Fruit fly (Drosophila melanogaster) whole organism, wandering third instar larva: Measurements from ENCODE around the gene Dad.

Experiments
- Abd-B ChIP-seq: fragments of >200 bp; optimal IDR thresholded peaks from 2 replicates; lab custom pipeline; 2017; ENCODE audit warnings: missing biosample characterization, missing genetic modification characterization
- CG32264 ChIP-seq: fragments of 200-800 bp; sonication (Bioruptor generic); optimal IDR thresholded peaks from 2 replicates; lab custom pipeline; 2016; ENCODE audit warnings: missing biosample characterization, missing genetic modification characterization
- CG9705 ChIP-seq: fragments of 200-800 bp; sonication (Bioruptor generic); optimal IDR thresholded peaks from 2 replicates; lab custom pipeline; 2018; ENCODE audit warnings: missing biosample characterization, mild to moderate bottlenecking, missing genetic modification characterization
- CrebA ChIP-seq: fragments of 200-800 bp; sonication (Bioruptor generic); optimal IDR thresholded peaks from 2 replicates; lab custom pipeline; 2016; ENCODE audit warnings: missing biosample characterization, mild to moderate bottlenecking, missing genetic modification characterization, borderline replicate concordance
- Dfd ChIP-seq: fragments of >200 bp; optimal IDR thresholded peaks from 2 replicates; lab custom pipeline; 2017; ENCODE audit warnings: missing biosample characterization, missing genetic modification characterization
- Dif ChIP-seq: fragments of 200-275, 200-300 bp; sonication (Bioruptor generic); optimal IDR thresholded peaks from 2 replicates; lab custom pipeline; 2018; ENCODE audit warnings: missing biosample characterization, missing genetic modification characterization; ENCODE audit not compliant: partially characterized antibody
- GATAd ChIP-seq: sonication (Bioruptor generic); optimal IDR thresholded peaks from 2 replicates; lab custom pipeline; 2016; ENCODE audit warnings: missing biosample characterization, missing genetic modification characterization
- HLH106 ChIP-seq: fragments of 200-800 bp; optimal IDR thresholded peaks from 3 replicates; lab custom pipeline; 2019; ENCODE audit warnings: missing biosample characterization, mild to moderate bottlenecking, missing genetic modification characterization, moderate library complexity
- Hnf4 ChIP-seq: fragments of 200-800 bp; sonication (Bioruptor generic); optimal IDR thresholded peaks from 2 replicates; lab custom pipeline; 2016; ENCODE audit warnings: missing biosample characterization, mild to moderate bottlenecking, missing genetic modification characterization
- Hr78 ChIP-seq: fragments of >200 bp; optimal IDR thresholded peaks from 2 replicates; lab custom pipeline; 2017; ENCODE audit warnings: missing biosample characterization, missing genetic modification characterization
- Hr83 ChIP-seq: fragments of 200-300 bp; sonication (Bioruptor generic); optimal IDR thresholded peaks from 2 replicates; lab custom pipeline; 2016; ENCODE audit warnings: missing biosample characterization, mild to moderate bottlenecking, missing genetic modification characterization, moderate library complexity; ENCODE audit not compliant: poor library complexity, severe bottlenecking
- Jra ChIP-seq: sonication (Bioruptor generic); optimal IDR thresholded peaks from 2 replicates; lab custom pipeline; 2016; ENCODE audit warnings: missing biosample characterization, missing genetic modification characterization
- Mio ChIP-seq: sonication (Bioruptor generic); optimal IDR thresholded peaks from 2 replicates; lab custom pipeline; 2016; ENCODE audit warnings: missing biosample characterization, missing genetic modification characterization
- Myc ChIP-seq: fragments of >200 bp; optimal IDR thresholded peaks from 2 replicates; lab custom pipeline; 2017
- N ChIP-seq: fragments of >200 bp; optimal IDR thresholded peaks from 2 replicates; lab custom pipeline; 2018; ENCODE audit warnings: missing biosample characterization, missing external identifiers, missing genetic modification characterization
- OdsH ChIP-seq: fragments of 200-800 bp; sonication (Bioruptor generic); optimal IDR thresholded peaks from 2 replicates; lab custom pipeline; 2016; ENCODE audit warnings: missing biosample characterization, mild to moderate bottlenecking, missing genetic modification characterization
- Rel ChIP-seq, 2 experiments: fragments of 200-800 bp; sonication (Bioruptor generic) in 1 of 2; optimal IDR thresholded peaks; 2 replicates in 1 of 2; 3 replicates in 1 of 2; lab custom pipeline; 2016 to 2019; ENCODE audit warnings: mild to moderate bottlenecking in 2 of 2, missing biosample characterization in 2 of 2, missing genetic modification characterization in 2 of 2, moderate library complexity in 1 of 2
- Sp1 ChIP-seq: fragments of 200-800 bp; sonication (Bioruptor generic); optimal IDR thresholded peaks from 3 replicates; lab custom pipeline; 2019; ENCODE audit warnings: missing biosample characterization, mild to moderate bottlenecking, missing genetic modification characterization, moderate library complexity
- Vsx2 ChIP-seq: fragments of 200-300, 225-300 bp; sonication (Bioruptor generic); optimal IDR thresholded peaks from 2 replicates; lab custom pipeline; 2018; ENCODE audit warnings: missing biosample characterization, missing genetic modification characterization; ENCODE audit not compliant: partially characterized antibody
- br ChIP-seq: fragments of 200-800 bp; sonication (Bioruptor generic); optimal IDR thresholded peaks from 2 replicates; lab custom pipeline; 2016; ENCODE audit warnings: missing biosample characterization, missing genetic modification characterization
- brk ChIP-seq: fragments of 200-800 bp; sonication (Bioruptor generic); optimal IDR thresholded peaks from 2 replicates; lab custom pipeline; 2016; ENCODE audit warnings: missing biosample characterization, mild to moderate bottlenecking, missing genetic modification characterization
- dl ChIP-seq, 2 experiments: fragments of 175-275, 200-275 bp in 1 of 2; fragments of 200-275 bp in 1 of 2; sonication (Bioruptor generic); optimal IDR thresholded peaks; lab custom pipeline; 2018; ENCODE audit warnings: mild to moderate bottlenecking in 2 of 2, missing biosample characterization in 2 of 2, missing genetic modification characterization in 2 of 2, moderate library complexity in 2 of 2; ENCODE audit not compliant: partially characterized antibody in 2 of 2, insufficient read depth in 1 of 2
- dmrt93B ChIP-seq: fragments of 200-800 bp; sonication (Bioruptor generic); optimal IDR thresholded peaks from 2 replicates; lab custom pipeline; 2018; ENCODE audit warnings: missing biosample characterization, mild to moderate bottlenecking, missing genetic modification characterization
- ey ChIP-seq: fragments of 200-800 bp; sonication (Bioruptor generic); optimal IDR thresholded peaks from 2 replicates; lab custom pipeline; 2016; ENCODE audit warnings: missing biosample characterization, missing genetic modification characterization
- foxo ChIP-seq, 2 experiments: fragments of 200-800 bp; sonication (Bioruptor generic); optimal IDR thresholded peaks; 2 replicates in 1 of 2; 3 replicates in 1 of 2; lab custom pipeline; 2016 to 2017; ENCODE audit warnings: missing biosample characterization in 2 of 2, missing genetic modification characterization in 2 of 2
- fru ChIP-seq: fragments of 200-800 bp; sonication (Bioruptor generic); optimal IDR thresholded peaks from 3 replicates; lab custom pipeline; 2016; ENCODE audit warnings: missing biosample characterization, mild to moderate bottlenecking, missing genetic modification characterization
- h ChIP-seq: fragments of 200-800 bp; sonication (Bioruptor generic); optimal IDR thresholded peaks from 3 replicates; lab custom pipeline; 2016; ENCODE audit warnings: missing biosample characterization, mild to moderate bottlenecking, missing genetic modification characterization
- jim ChIP-seq: fragments of 175-275, 200-325 bp; sonication (Bioruptor generic); optimal IDR thresholded peaks from 2 replicates; lab custom pipeline; 2016; ENCODE audit warnings: missing biosample characterization, mild to moderate bottlenecking, missing genetic modification characterization
- lola ChIP-seq: fragments of >200 bp; optimal IDR thresholded peaks from 2 replicates; lab custom pipeline; 2017; ENCODE audit warnings: missing biosample characterization, missing genetic modification characterization
- pan ChIP-seq: fragments of >200 bp; optimal IDR thresholded peaks from 2 replicates; lab custom pipeline; 2017
- psq ChIP-seq: fragments of 200-800 bp; sonication (Bioruptor generic); optimal IDR thresholded peaks from 3 replicates; lab custom pipeline; 2017; ENCODE audit warnings: missing biosample characterization, mild to moderate bottlenecking, missing genetic modification characterization, moderate library complexity
- rgr ChIP-seq: fragments of 200-800 bp; sonication (Bioruptor generic); optimal IDR thresholded peaks from 3 replicates; lab custom pipeline; 2016; ENCODE audit warnings: missing biosample characterization, mild to moderate bottlenecking, missing genetic modification characterization
- sage ChIP-seq: fragments of 200-800 bp; sonication (Bioruptor generic); optimal IDR thresholded peaks from 2 replicates; lab custom pipeline; 2016; ENCODE audit warnings: missing biosample characterization, mild to moderate bottlenecking, missing genetic modification characterization
- sv ChIP-seq: fragments of 200-800 bp; sonication (Bioruptor generic); optimal IDR thresholded peaks from 3 replicates; lab custom pipeline; 2016; ENCODE audit warnings: missing biosample characterization, missing genetic modification characterization
- tai ChIP-seq: sonication (Bioruptor generic); optimal IDR thresholded peaks from 2 replicates; lab custom pipeline; 2016; ENCODE audit warnings: missing biosample characterization, missing genetic modification characterization
- usp ChIP-seq: fragments of >200 bp; optimal IDR thresholded peaks from 2 replicates; lab custom pipeline; 2017; ENCODE audit warnings: missing biosample characterization, missing genetic modification characterization
- woc ChIP-seq: sonication (Bioruptor generic); optimal IDR thresholded peaks from 2 replicates; lab custom pipeline; 2016; ENCODE audit warnings: missing biosample characterization, mild to moderate bottlenecking, missing genetic modification characterization

The Dad gene

DNA sequence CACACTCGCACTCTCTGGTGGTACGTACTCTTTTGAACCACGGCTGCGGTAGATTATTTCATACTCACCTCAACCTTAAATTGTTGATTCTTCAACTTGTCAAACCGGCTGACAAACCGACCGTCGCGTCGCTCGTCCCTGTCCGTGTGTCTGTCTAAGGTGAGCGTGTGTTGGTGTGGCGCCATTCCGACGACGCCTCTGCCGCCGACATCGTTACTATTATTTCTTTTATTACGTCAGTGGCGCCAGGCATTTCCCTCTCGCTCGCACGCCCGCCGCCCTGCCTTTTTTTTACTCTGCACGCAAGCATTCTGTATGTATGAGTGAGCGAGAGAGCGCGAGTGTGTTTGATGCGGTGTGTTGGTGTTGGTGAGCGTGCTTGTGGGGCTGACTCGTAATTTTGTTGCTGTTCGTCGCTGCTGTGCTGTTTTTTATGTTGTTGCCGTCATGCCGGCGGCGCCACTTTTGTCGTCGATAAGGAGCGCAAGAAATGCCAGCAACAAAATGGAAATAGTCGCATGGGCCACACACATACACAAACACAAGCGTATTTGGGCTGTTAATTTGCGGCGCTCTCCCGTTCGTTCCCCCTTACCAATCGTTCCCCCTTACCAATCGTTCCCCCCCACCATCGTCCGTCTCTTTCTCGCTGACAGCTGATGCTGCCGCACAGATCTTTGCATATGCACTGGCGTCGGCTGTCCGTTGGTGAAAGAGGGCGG lies 2.5 kb downstream of the Dad start:
- TF ChIP-seq fru (peak; percentile 62), Dfd (GFP tag; lab: Kevin White, UChicago) (no peak), OdsH (GFP tag; lab: Kevin White, UChicago) (peak; percentile 45), Rel (GFP tag; optimal IDR thresholded peaks at IDR 0.05; lab: Kevin White, UChicago) (peak; percentile 76), Rel (tag; optimal IDR thresholded peaks at IDR 0.05; lab: Kevin White, UChicago) (peak; percentile 23), sv (GFP tag; lab: Kevin White, UChicago) (no peak), Vsx2 (GFP tag; lab: Kevin White, UChicago) (peak; percentile 78), jim (GFP tag; lab: Kevin White, UChicago) (peak; percentile 82), ey (GFP tag; lab: Kevin White, UChicago) (no peak), GATAd (GFP tag; lab: Kevin White, UChicago) (no peak), h (peak; percentile 71), N (peak; percentile 84), lola (GFP tag; lab: Kevin White, UChicago) (no peak), Hr83 (peak; percentile 52), Hnf4 (GFP tag; lab: Kevin White, UChicago) (no peak), CrebA (GFP tag; lab: Kevin White, UChicago) (peak; percentile 50), psq (peak; percentile 56), Abd-B (GFP tag; lab: Kevin White, UChicago) (peak; percentile 60), Hr78 (no peak), brk (peak; percentile 94), rgr (peak; percentile 27), Myc (lab: Kevin White, UChicago) (no peak), Sp1 (peak; percentile 48), br (GFP tag; lab: Kevin White, UChicago) (peak; percentile 33), dl (GFP tag; optimal IDR thresholded peaks at IDR 0.05; lab: Kevin White, UChicago; ENCODE audit: insufficient read depth in 1 of 2, partially characterized antibody in 2 of 2) (peak; percentile 26 to 31), Dif (GFP tag; lab: Kevin White, UChicago) (peak; percentile 64), foxo (GFP tag; optimal IDR thresholded peaks at IDR 0.05; lab: Kevin White, UChicago) (peak; percentile 2 to 25), pan (lab: Kevin White, UChicago) (no peak), Jra (GFP tag; lab: Kevin White, UChicago) (peak; percentile 8)

DNA sequence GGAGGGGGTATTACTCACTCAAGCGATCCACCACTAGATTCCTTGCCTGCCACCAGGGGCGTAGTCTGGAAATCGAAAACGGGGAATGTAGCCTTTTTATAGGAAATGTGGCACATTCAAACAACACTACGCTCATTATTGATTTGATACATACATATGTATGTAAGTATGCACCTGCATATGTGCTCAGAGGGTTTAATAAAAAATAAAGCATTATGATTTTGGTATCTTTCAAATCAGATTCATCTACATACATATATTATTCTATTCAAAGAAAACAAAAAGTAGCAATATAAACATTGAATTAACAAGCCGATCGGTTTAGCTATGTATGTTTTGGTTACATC lies 3.1 kb downstream of the Dad start:
- peak; percentile 6 for TF ChIP-seq rgr
- TF ChIP-seq foxo (GFP tag; optimal IDR thresholded peaks at IDR 0.05; lab: Kevin White, UChicago): peak in 1 of 2 experiments; percentile 38
- no peak for TF ChIP-seq Dfd (GFP tag; lab: Kevin White, UChicago)
- TF ChIP-seq sage: no peak
- no peak for TF ChIP-seq dl (GFP tag; optimal IDR thresholded peaks at IDR 0.05; lab: Kevin White, UChicago; ENCODE audit: insufficient read depth in 1 of 2, partially characterized antibody in 2 of 2)
- no peak for TF ChIP-seq br (GFP tag; lab: Kevin White, UChicago)
- peak; percentile 4 for TF ChIP-seq HLH106 (tag; lab: Kevin White, UChicago)
- no peak for TF ChIP-seq dmrt93B
- TF ChIP-seq CG32264: no peak
- TF ChIP-seq brk: no peak
- no peak for TF ChIP-seq woc (GFP tag; lab: Kevin White, UChicago)
- TF ChIP-seq Hr83: no peak
- TF ChIP-seq Sp1: no peak
- no peak for TF ChIP-seq CG9705
- no peak for TF ChIP-seq h

DNA sequence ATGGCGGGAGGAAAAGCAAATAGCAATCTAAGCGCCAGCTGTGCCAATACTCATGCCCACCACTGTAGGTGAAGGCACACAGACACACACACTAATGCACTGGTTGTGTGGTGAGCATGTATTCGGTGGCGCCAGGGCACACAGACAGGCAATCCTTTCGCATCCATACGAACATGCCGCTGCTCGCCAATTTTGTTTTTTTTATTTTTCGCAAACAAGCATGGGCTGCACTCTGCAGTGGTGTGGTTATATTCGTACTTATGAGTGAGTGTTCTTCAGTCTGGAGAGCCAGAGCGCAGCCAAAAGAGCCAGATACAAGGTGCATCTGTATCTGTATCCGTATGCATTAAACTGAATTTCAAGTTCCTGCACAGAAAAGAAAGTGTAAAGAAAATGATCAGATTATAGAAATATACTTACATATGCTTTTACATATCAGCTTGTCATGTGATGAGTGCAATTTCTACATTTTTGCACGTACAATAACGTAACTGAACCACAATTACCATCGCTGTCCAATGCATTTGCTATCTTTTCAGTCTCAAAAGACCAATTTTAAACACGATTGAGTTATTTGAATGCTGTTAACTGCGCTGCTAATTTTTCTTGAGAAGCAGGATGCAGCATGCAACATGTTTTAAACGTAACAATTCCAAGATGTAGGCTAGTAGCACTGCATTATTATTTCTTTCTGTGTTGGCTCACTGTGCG lies 5.4 kb downstream of the Dad start:
- no peak for TF ChIP-seq tai (GFP tag; lab: Kevin White, UChicago)
- peak; percentile 24 for TF ChIP-seq br (GFP tag; lab: Kevin White, UChicago)
- peak; percentile 53 for TF ChIP-seq psq
- peak; percentile 17 for TF ChIP-seq Dif (GFP tag; lab: Kevin White, UChicago)
- TF ChIP-seq Sp1: peak; percentile 34
- TF ChIP-seq rgr: peak; percentile 48
- TF ChIP-seq Hr83: peak; percentile 83
- TF ChIP-seq fru: peak; percentile 69
- TF ChIP-seq Mio: no peak
- TF ChIP-seq usp: no peak
- TF ChIP-seq h: peak; percentile 38
- TF ChIP-seq Myc (lab: Kevin White, UChicago): no peak
- TF ChIP-seq lola (GFP tag; lab: Kevin White, UChicago): no peak
- TF ChIP-seq HLH106 (tag; lab: Kevin White, UChicago): peak; percentile 13
- TF ChIP-seq sv (GFP tag; lab: Kevin White, UChicago): no peak
- TF ChIP-seq OdsH (GFP tag; lab: Kevin White, UChicago): peak; percentile 60
- TF ChIP-seq sage: no peak
- TF ChIP-seq Hr78: peak; percentile 14
- TF ChIP-seq Jra (GFP tag; lab: Kevin White, UChicago): peak; percentile 46
- TF ChIP-seq Hnf4 (GFP tag; lab: Kevin White, UChicago): no peak
- peak in 1 of 2 experiments; percentile 58 for TF ChIP-seq dl (GFP tag; optimal IDR thresholded peaks at IDR 0.05; lab: Kevin White, UChicago; ENCODE audit: insufficient read depth in 1 of 2, partially characterized antibody in 2 of 2)
- TF ChIP-seq Dfd (GFP tag; lab: Kevin White, UChicago): no peak
- TF ChIP-seq brk: peak; percentile 83
- TF ChIP-seq woc (GFP tag; lab: Kevin White, UChicago): no peak
- peak; percentile 22 for TF ChIP-seq CG9705
- peak; percentile 70 for TF ChIP-seq ey (GFP tag; lab: Kevin White, UChicago)
- TF ChIP-seq CrebA (GFP tag; lab: Kevin White, UChicago): peak; percentile 12
- no peak for TF ChIP-seq Abd-B (GFP tag; lab: Kevin White, UChicago)
- TF ChIP-seq dmrt93B: peak; percentile 60
- no peak for TF ChIP-seq GATAd (GFP tag; lab: Kevin White, UChicago)
- no peak for TF ChIP-seq pan (lab: Kevin White, UChicago)
- TF ChIP-seq N: peak; percentile 72
- TF ChIP-seq foxo (GFP tag; optimal IDR thresholded peaks at IDR 0.05; lab: Kevin White, UChicago): peak in 1 of 2 experiments; percentile 67
- peak; percentile 23 for TF ChIP-seq Rel (GFP tag; optimal IDR thresholded peaks at IDR 0.05; lab: Kevin White, UChicago)
- no peak for TF ChIP-seq Rel (tag; optimal IDR thresholded peaks at IDR 0.05; lab: Kevin White, UChicago)
